Worm (Caenorhabditis elegans) whole organism, late embryonic: Measurements from ENCODE around the gene grd-2.

ENCODE experiments used
- K02D7.2 ChIP-seq: sonication (generic microtip); optimal IDR thresholded peaks from 2 replicates; lab custom pipeline; 2017; ENCODE audit warnings: mild to moderate bottlenecking, missing genetic modification characterization, missing compliant biosample characterization
- ceh-22 ChIP-seq: sonication (generic microtip); optimal IDR thresholded peaks from 2 replicates; lab custom pipeline; 2017; ENCODE audit warnings: missing biosample characterization, missing genetic modification characterization
- ceh-30 ChIP-seq: fragments of 150-350 bp; optimal IDR thresholded peaks from 2 replicates; lab custom pipeline; 2014; ENCODE audit warnings: missing biosample characterization, missing genetic modification characterization
- elt-2 ChIP-seq: sonication (generic microtip); optimal IDR thresholded peaks from 2 replicates; lab custom pipeline; 2016; ENCODE audit warnings: missing genetic modification reagents, missing genetic modification characterization, missing compliant biosample characterization
- fkh-10 ChIP-seq: fragments of 150-350 bp; optimal IDR thresholded peaks from 2 replicates; lab custom pipeline; 2014; ENCODE audit warnings: missing biosample characterization, missing genetic modification reagents, missing genetic modification characterization
- hlh-8 ChIP-seq: sonication (generic microtip); optimal IDR thresholded peaks from 2 replicates; lab custom pipeline; 2016; ENCODE audit warnings: missing genotype, missing genetic modification characterization, missing compliant biosample characterization
- nfya-1 ChIP-seq: sonication (generic microtip); optimal IDR thresholded peaks from 2 replicates; lab custom pipeline; 2017; ENCODE audit warnings: missing genetic modification characterization, mild to moderate bottlenecking, missing compliant biosample characterization, antibody characterized with exemption, moderate library complexity
- tbx-2 ChIP-seq: sonication (generic microtip); optimal IDR thresholded peaks from 2 replicates; lab custom pipeline; 2016; ENCODE audit warnings: missing genetic modification characterization, missing compliant biosample characterization
- ttx-3 ChIP-seq: sonication (generic microtip); optimal IDR thresholded peaks from 2 replicates; lab custom pipeline; 2016; ENCODE audit warnings: missing genetic modification reagents, missing genetic modification characterization, missing compliant biosample characterization
- unc-3 ChIP-seq, 2 experiments: fragments of 200-800 bp in 1 of 2; sonication (Bioruptor generic) in 1 of 2; sonication (generic microtip) in 1 of 2; conservative IDR thresholded peaks in 1 of 2; optimal IDR thresholded peaks in 1 of 2; 2 replicates each; pipeline versions ENCODE4 v1.3.6 to Lab custom; 2016 to 2022; ENCODE audit warnings: missing compliant biosample characterization in 2 of 2, missing genetic modification characterization in 2 of 2, missing genetic modification reagents in 1 of 2
- unc-86 ChIP-seq: sonication (generic microtip); optimal IDR thresholded peaks from 2 replicates; lab custom pipeline; 2016; ENCODE audit warnings: missing genetic modification characterization, missing compliant biosample characterization

DNA sequence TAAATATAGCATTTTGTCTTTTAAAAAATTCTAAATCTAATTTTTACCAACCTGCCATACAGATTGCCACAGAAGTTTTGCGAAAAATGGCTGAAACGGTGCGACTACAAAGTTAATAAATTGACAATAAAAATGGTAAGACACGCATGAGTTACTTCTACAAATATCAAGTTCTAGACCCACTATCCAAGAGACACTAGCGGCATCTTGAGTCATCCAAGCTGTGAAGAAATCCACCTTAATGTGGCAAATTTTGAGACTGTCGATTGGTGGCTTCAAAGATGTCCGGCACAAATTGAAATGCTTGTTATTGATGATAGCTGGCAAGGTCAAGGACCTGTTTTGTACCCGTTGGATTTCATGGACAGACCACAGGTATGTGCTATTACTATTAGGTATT, 24.7 kb downstream of the grd-2 start, which contains the start of gene F46B3.16:
- TF ChIP-seq ttx-3: no peak
- no peak for TF ChIP-seq tbx-2
- TF ChIP-seq nfya-1 (tag; lab: Kevin White, UChicago): no peak
- TF ChIP-seq ceh-30 (tag; lab: Kevin White, UChicago): no peak
- TF ChIP-seq elt-2 (tag; lab: Kevin White, UChicago): no peak
- TF ChIP-seq unc-3 (GFP tag; conservative IDR thresholded peaks at IDR 0.05; lab: Robert Waterston, UW): no peak
- no peak for TF ChIP-seq unc-3 (tag; optimal IDR thresholded peaks at IDR 0.05; lab: Kevin White, UChicago)
- no peak for TF ChIP-seq fkh-10 (GFP tag; lab: Kevin White, UChicago)
- TF ChIP-seq K02D7.2: no peak
- no peak for TF ChIP-seq ceh-22
- TF ChIP-seq hlh-8: no peak
- no peak for TF ChIP-seq unc-86 (tag; lab: Kevin White, UChicago)
